Worm (Caenorhabditis elegans) whole organism, young adult: ENCODE measurements around the gene K05F1.6.
A peak's percentile ranks its signal among the peaks of the same experiment; 100 is the strongest.

Source experiments
- B0019.2 ChIP-seq: fragments of 200-800 bp; sonication (Bioruptor generic); conservative IDR thresholded peaks from 2 replicates; pipeline ENCODE4 v1.3.6; 2022; ENCODE audit warnings: missing genetic modification reagents, missing genetic modification characterization, missing compliant biosample characterization
- C06A6.2 ChIP-seq: fragments of 200-800 bp; sonication (Bioruptor generic); conservative IDR thresholded peaks from 2 replicates; pipeline ENCODE4 v1.3.6; 2022; ENCODE audit warnings: missing genetic modification characterization, missing compliant biosample characterization
- C17E4.6 ChIP-seq: fragments of 200-800 bp; sonication (Bioruptor generic); IDR thresholded peaks from 2 replicates; pipeline ENCODE4 v1.3.6; 2022; ENCODE audit warnings: missing genetic modification reagents, missing genetic modification characterization, missing compliant biosample characterization
- D2030.7 ChIP-seq: fragments of 200-800 bp; sonication (Bioruptor generic); IDR thresholded peaks from 2 replicates; pipeline ENCODE4 v1.3.6; 2022; ENCODE audit warnings: missing genetic modification reagents, missing genetic modification characterization, missing compliant biosample characterization
- F23B12.7 ChIP-seq: sonication (generic microtip); optimal IDR thresholded peaks from 2 replicates; lab custom pipeline; 2017; ENCODE audit warnings: missing genetic modification characterization, mild to moderate bottlenecking, missing compliant biosample characterization, antibody characterized with exemption, moderate library complexity; ENCODE audit not compliant: insufficient read depth
- F33H1.4 ChIP-seq: fragments of 200-800 bp; sonication (Bioruptor generic); IDR thresholded peaks from 2 replicates; pipeline ENCODE4 v1.3.6; 2022; ENCODE audit warnings: missing genetic modification reagents, missing genetic modification characterization, missing compliant biosample characterization
- F52B5.7 ChIP-seq: sonication (generic microtip); optimal IDR thresholded peaks from 2 replicates; lab custom pipeline; 2016; ENCODE audit warnings: mild to moderate bottlenecking, missing genetic modification characterization, missing compliant biosample characterization
- K11D2.4 ChIP-seq: fragments of 200-800 bp; sonication (Bioruptor generic); IDR thresholded peaks from 2 replicates; pipeline ENCODE4 v1.3.6; 2022; ENCODE audit warnings: missing genetic modification reagents, missing genetic modification characterization, missing compliant biosample characterization
- K12H6.12 ChIP-seq: fragments of 200-800 bp; sonication (Bioruptor generic); optimal IDR thresholded peaks from 2 replicates; lab custom pipeline; 2018; ENCODE audit warnings: mild to moderate bottlenecking, missing genetic modification characterization, missing compliant biosample characterization
- Y56A3A.18 ChIP-seq: fragments of 200-800 bp; sonication (Bioruptor generic); IDR thresholded peaks from 2 replicates; pipeline ENCODE4 v1.3.6; 2022; ENCODE audit warnings: missing genetic modification reagents, missing genetic modification characterization, missing compliant biosample characterization
- Y79H2A.3 ChIP-seq: fragments of 200-800 bp; sonication (Bioruptor generic); conservative IDR thresholded peaks from 2 replicates; pipeline ENCODE4 v1.3.6; 2022; ENCODE audit warnings: missing genetic modification reagents, missing genetic modification characterization, missing compliant biosample characterization
- Y95B8A.8 ChIP-seq: fragments of 200-800 bp; sonication (Bioruptor generic); IDR thresholded peaks from 2 replicates; pipeline ENCODE4 v1.3.6; 2022; ENCODE audit warnings: missing genetic modification reagents, missing genetic modification characterization, missing compliant biosample characterization
- aptf-2 ChIP-seq: fragments of 200-800 bp; sonication (Bioruptor generic); conservative IDR thresholded peaks from 2 replicates; pipeline ENCODE4 v1.3.6; 2022; ENCODE audit warnings: missing genetic modification reagents, missing genetic modification characterization, missing compliant biosample characterization
- athp-1 ChIP-seq: sonication (generic microtip); optimal IDR thresholded peaks from 2 replicates; lab custom pipeline; 2017; ENCODE audit warnings: mild to moderate bottlenecking, missing genetic modification characterization, missing compliant biosample characterization
- attf-6 ChIP-seq: fragments of 200-800 bp; sonication (Bioruptor generic); IDR thresholded peaks from 2 replicates; pipeline ENCODE4 v1.3.6; 2022; ENCODE audit warnings: missing genetic modification reagents, missing genetic modification characterization, missing compliant biosample characterization
- bed-1 ChIP-seq: fragments of 200-800 bp; sonication (Bioruptor generic); IDR thresholded peaks from 2 replicates; pipeline ENCODE4 v1.3.6; 2022; ENCODE audit warnings: missing genetic modification reagents, missing genetic modification characterization, missing compliant biosample characterization
- bed-2 ChIP-seq: fragments of 200-800 bp; sonication (Bioruptor generic); IDR thresholded peaks from 2 replicates; pipeline ENCODE4 v1.3.6; 2022; ENCODE audit warnings: missing genetic modification reagents, missing genetic modification characterization, missing compliant biosample characterization
- ccch-3 ChIP-seq: fragments of 200-800 bp; sonication (Bioruptor generic); optimal IDR thresholded peaks from 2 replicates; lab custom pipeline; 2018; ENCODE audit warnings: mild to moderate bottlenecking, missing genetic modification characterization, missing compliant biosample characterization
- cebp-2 ChIP-seq: fragments of 200-800 bp; sonication (Bioruptor generic); IDR thresholded peaks from 2 replicates; pipeline ENCODE4 v1.3.6; 2022; ENCODE audit warnings: missing genetic modification characterization, missing compliant biosample characterization
- ceh-79 ChIP-seq: sonication (generic microtip); optimal IDR thresholded peaks from 2 replicates; lab custom pipeline; 2017; ENCODE audit warnings: mild to moderate bottlenecking, missing genetic modification characterization, missing compliant biosample characterization
- ets-4 ChIP-seq: fragments of 200-800 bp; sonication (Bioruptor generic); optimal IDR thresholded peaks from 2 replicates; lab custom pipeline; 2018; ENCODE audit warnings: mild to moderate bottlenecking, missing genetic modification characterization, missing compliant biosample characterization
- gei-17 ChIP-seq: fragments of 200-800 bp; sonication (Bioruptor generic); optimal IDR thresholded peaks from 2 replicates; lab custom pipeline; 2018; ENCODE audit warnings: mild to moderate bottlenecking, missing genetic modification characterization, missing compliant biosample characterization
- him-1 ChIP-seq: sonication (generic microtip); optimal IDR thresholded peaks from 2 replicates; lab custom pipeline; 2016; ENCODE audit warnings: missing genotype, missing genetic modification reagents, missing genetic modification characterization, missing compliant biosample characterization
- hlh-26 ChIP-seq: fragments of 200-800 bp; sonication (Bioruptor generic); conservative IDR thresholded peaks from 2 replicates; pipeline ENCODE4 v1.3.6; 2022; ENCODE audit warnings: missing genetic modification reagents, missing genetic modification characterization, missing compliant biosample characterization
- hmg-1.2 ChIP-seq: fragments of 200-800 bp; sonication (Bioruptor generic); IDR thresholded peaks from 2 replicates; pipeline ENCODE4 v1.3.6; 2022; ENCODE audit warnings: missing genetic modification reagents, missing genetic modification characterization, missing compliant biosample characterization
- lag-1 ChIP-seq: fragments of 200-800 bp; sonication (Bioruptor generic); IDR thresholded peaks from 2 replicates; pipeline ENCODE4 v1.3.6; 2022; ENCODE audit warnings: missing genetic modification reagents, missing genetic modification characterization, missing compliant biosample characterization
- lin-40 ChIP-seq: sonication (generic microtip); optimal IDR thresholded peaks from 2 replicates; lab custom pipeline; 2016; ENCODE audit warnings: missing genetic modification characterization, mild to moderate bottlenecking, missing compliant biosample characterization, missing genotype, missing genetic modification reagents
- lsl-1 ChIP-seq: fragments of 200-800 bp; sonication (Bioruptor generic); optimal IDR thresholded peaks from 2 replicates; lab custom pipeline; 2018; ENCODE audit warnings: mild to moderate bottlenecking, missing genetic modification characterization, moderate library complexity, missing compliant biosample characterization
- madf-10 ChIP-seq: sonication (generic microtip); optimal IDR thresholded peaks from 2 replicates; lab custom pipeline; 2016; ENCODE audit warnings: mild to moderate bottlenecking, missing genetic modification characterization, missing compliant biosample characterization
- madf-6 ChIP-seq: fragments of 200-800 bp; sonication (Bioruptor generic); IDR thresholded peaks from 2 replicates; pipeline ENCODE4 v1.3.6; 2022; ENCODE audit warnings: missing genetic modification reagents, missing genetic modification characterization, missing compliant biosample characterization
- mel-28 ChIP-seq: sonication (generic microtip); optimal IDR thresholded peaks from 2 replicates; lab custom pipeline; 2016; ENCODE audit warnings: borderline replicate concordance, mild to moderate bottlenecking, missing genetic modification characterization, missing compliant biosample characterization
- nhr-27 ChIP-seq: fragments of 200-800 bp; sonication (Bioruptor generic); optimal IDR thresholded peaks from 2 replicates; lab custom pipeline; 2018; ENCODE audit warnings: mild to moderate bottlenecking, missing genetic modification characterization, moderate library complexity, missing compliant biosample characterization
- nhr-80 ChIP-seq: sonication (generic microtip); optimal IDR thresholded peaks from 2 replicates; lab custom pipeline; 2016; ENCODE audit warnings: missing genetic modification characterization, missing compliant biosample characterization
- nhr-90 ChIP-seq: sonication (generic microtip); optimal IDR thresholded peaks from 2 replicates; lab custom pipeline; 2016; ENCODE audit warnings: missing genotype, mild to moderate bottlenecking, missing genetic modification characterization, missing compliant biosample characterization
- pha-4 ChIP-seq: fragments of 150-350 bp; sonication (generic microtip); optimal IDR thresholded peaks from 2 replicates; lab custom pipeline; 2014; ENCODE audit warnings: missing biosample characterization, missing genetic modification reagents, missing genetic modification characterization
- rcor-1 ChIP-seq: fragments of 200-800 bp; sonication (Bioruptor generic); IDR thresholded peaks from 2 replicates; pipeline ENCODE4 v1.3.6; 2022; ENCODE audit warnings: missing genetic modification reagents, missing genetic modification characterization, missing compliant biosample characterization
- rpc-1 ChIP-seq, 2 experiments: fragments of 150-350 bp in 1 of 2; sonication (generic microtip) in 1 of 2; optimal IDR thresholded peaks; 2 replicates each; lab custom pipeline; 2014 to 2018; ENCODE audit warnings: missing biosample characterization in 1 of 2, missing genetic modification characterization in 1 of 2, missing genetic modification reagents in 1 of 2, missing genotype in 1 of 2
- somi-1 ChIP-seq: fragments of 200-800 bp; sonication (Bioruptor generic); optimal IDR thresholded peaks from 2 replicates; lab custom pipeline; 2018; ENCODE audit warnings: mild to moderate bottlenecking, missing genetic modification characterization, missing compliant biosample characterization
- sptf-2 ChIP-seq: fragments of 200-800 bp; sonication (Bioruptor generic); optimal IDR thresholded peaks from 2 replicates; lab custom pipeline; 2018; ENCODE audit warnings: mild to moderate bottlenecking, missing genetic modification characterization, missing compliant biosample characterization
- tbp1 ChIP-seq: fragments of 200-800 bp; sonication (Bioruptor generic); optimal IDR thresholded peaks from 2 replicates; lab custom pipeline; 2018; ENCODE audit warnings: mild to moderate bottlenecking, missing genetic modification characterization, missing compliant biosample characterization
- tlf-1 ChIP-seq: fragments of 200-800 bp; sonication (Bioruptor generic); optimal IDR thresholded peaks from 2 replicates; lab custom pipeline; 2018; ENCODE audit warnings: mild to moderate bottlenecking, missing genetic modification characterization, missing compliant biosample characterization
- unc-62 ChIP-seq: fragments of 150-350 bp; optimal IDR thresholded peaks from 2 replicates; lab custom pipeline; 2014; ENCODE audit warnings: missing biosample characterization, missing genetic modification reagents, missing genetic modification characterization
- ztf-18 ChIP-seq: sonication (generic microtip); optimal IDR thresholded peaks from 2 replicates; lab custom pipeline; 2016; ENCODE audit warnings: missing genotype, mild to moderate bottlenecking, missing genetic modification characterization, missing compliant biosample characterization
- ztf-26 ChIP-seq: sonication (generic microtip); optimal IDR thresholded peaks from 2 replicates; lab custom pipeline; 2017; ENCODE audit warnings: missing genetic modification characterization, missing compliant biosample characterization
- ztf-28 ChIP-seq: fragments of 200-800 bp; sonication (Bioruptor generic); IDR thresholded peaks from 2 replicates; pipeline ENCODE4 v1.3.6; 2022; ENCODE audit warnings: missing genetic modification reagents, missing genetic modification characterization, missing compliant biosample characterization
- ztf-3 ChIP-seq: fragments of 200-800 bp; sonication (Bioruptor generic); optimal IDR thresholded peaks from 2 replicates; lab custom pipeline; 2018; ENCODE audit warnings: mild to moderate bottlenecking, missing genetic modification characterization, missing compliant biosample characterization

The K05F1.6 gene

ce11 chrII:5816346-5816745, 34.0 kb downstream of the K05F1.6 start, which contains the start of gene ZK1248.20 (continued):
- TF ChIP-seq F33H1.4 (GFP tag; lab: Robert Waterston, UW) = no peak
- no peak for TF ChIP-seq sptf-2
- no peak for TF ChIP-seq lin-40 (tag; lab: Kevin White, UChicago)

ce11 chrII:5818298-5818697, 36.0 kb downstream of the K05F1.6 start, which contains the start of gene ZK1248.4:
TSS of gene ZK1248.4 (plus strand) at chrII:5818598.
- TF ChIP-seq nhr-27 (tag; lab: Kevin White, UChicago) (no peak), attf-6 (no peak), ceh-79 (tag; lab: Kevin White, UChicago) (no peak), Y56A3A.18 (no peak), ztf-18 (tag; lab: Kevin White, UChicago) (no peak), F23B12.7 (no peak), C06A6.2 (GFP tag; lab: Robert Waterston, UW) (no peak), cebp-2 (no peak), ztf-3 (GFP tag; lab: Kevin White, UChicago) (no peak), nhr-90 (tag; lab: Kevin White, UChicago) (no peak), hmg-1.2 (GFP tag; lab: Robert Waterston, UW) (no peak), C17E4.6 (GFP tag; lab: Robert Waterston, UW) (no peak), ets-4 (no peak), athp-1 (tag; lab: Kevin White, UChicago) (no peak)

DNA sequence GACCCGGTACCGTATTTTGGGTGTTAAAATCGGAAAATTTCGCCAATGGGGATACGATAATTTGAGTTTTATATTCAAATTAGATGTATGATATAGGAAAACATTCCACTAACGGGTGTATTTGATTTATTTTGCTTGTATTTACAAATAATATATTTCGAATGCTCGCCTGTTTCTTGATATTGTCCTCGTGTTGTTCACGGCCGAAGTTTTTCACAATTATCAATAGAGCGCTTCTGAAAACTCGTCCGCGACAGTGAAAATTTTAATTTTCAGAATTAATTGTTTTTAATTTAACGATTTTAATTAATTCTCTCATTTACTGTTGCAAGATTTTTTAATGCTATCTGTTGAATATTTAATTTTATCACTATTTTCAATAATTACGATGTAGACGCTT, 37.3 kb downstream of the K05F1.6 start:
- TF ChIP-seq hlh-26 (GFP tag; lab: Robert Waterston, UW) = no peak
- TF ChIP-seq rcor-1 (GFP tag; lab: Robert Waterston, UW) = peak; percentile 68
- no peak for TF ChIP-seq madf-10 (tag; lab: Kevin White, UChicago)
- no peak for TF ChIP-seq ceh-79 (tag; lab: Kevin White, UChicago)
- TF ChIP-seq madf-6 (GFP tag; lab: Robert Waterston, UW) = peak; percentile 53
- TF ChIP-seq mel-28 (tag; lab: Kevin White, UChicago) = no peak
- no peak for TF ChIP-seq K12H6.12
- 0 out of 2 replicates have a peak, but pooled peaks have one; percentile 21 for TF ChIP-seq Y95B8A.8 (GFP tag; lab: Robert Waterston, UW)
- no peak for TF ChIP-seq lag-1 (GFP tag; lab: Robert Waterston, UW)
- no peak for TF ChIP-seq B0019.2 (GFP tag; lab: Robert Waterston, UW)
- TF ChIP-seq C06A6.2 (GFP tag; lab: Robert Waterston, UW) = no peak
- peak; percentile 58 for TF ChIP-seq lsl-1 (GFP tag; lab: Kevin White, UChicago)
- 0 out of 2 replicates have a peak, but pooled peaks have one; percentile 61 for TF ChIP-seq ztf-28
- TF ChIP-seq nhr-80 (tag; lab: Kevin White, UChicago) = no peak
- TF ChIP-seq ztf-26 (tag; lab: Kevin White, UChicago) = no peak
- no peak for TF ChIP-seq pha-4 (tag; lab: Kevin White, UChicago)
- no peak for TF ChIP-seq ccch-3 (GFP tag; lab: Kevin White, UChicago)
- no peak for TF ChIP-seq somi-1 (GFP tag; lab: Kevin White, UChicago)
- TF ChIP-seq gei-17 = no peak
- TF ChIP-seq tbp1 = peak; percentile 20
- peak; percentile 21; the same call in 1 of the 2 replicates for TF ChIP-seq hmg-1.2 (GFP tag; lab: Robert Waterston, UW)
- TF ChIP-seq D2030.7 = peak; percentile 51; the same call in 1 of the 2 replicates
- 0 out of 2 replicates have a peak, but pooled peaks have one; percentile 24 for TF ChIP-seq bed-2 (GFP tag; lab: Robert Waterston, UW)
- no peak for TF ChIP-seq bed-1
- peak; percentile 40 for TF ChIP-seq him-1 (tag; lab: Kevin White, UChicago)
- no peak for TF ChIP-seq F52B5.7 (tag; lab: Kevin White, UChicago)
- no peak for TF ChIP-seq tlf-1
- TF ChIP-seq unc-62 (GFP tag; lab: Kevin White, UChicago) = no peak
- no peak for TF ChIP-seq Y79H2A.3 (GFP tag; lab: Robert Waterston, UW)
- no peak for TF ChIP-seq Y56A3A.18
- no peak for TF ChIP-seq rpc-1 (optimal IDR thresholded peaks at IDR 0.05; lab: Kevin White, UChicago)
- TF ChIP-seq rpc-1 (tag; optimal IDR thresholded peaks at IDR 0.05; lab: Kevin White, UChicago) = no peak
- no peak for TF ChIP-seq K11D2.4
- 0 out of 2 replicates have a peak, but pooled peaks have one; percentile 26 for TF ChIP-seq aptf-2 (GFP tag; lab: Robert Waterston, UW)
